In genomic region chr3L:6220187-6220586, dm6 we compare ENCODE assay signal across 1 fruit fly cellular context.
TF ChIP-seq lines count a peak whose summit lies in the region.

Gene CG33946, plus strand, starts transcription at chr3L:6220578.

TF ChIP-seq in whole organism, embryonic, 481 proteins besides CTCF, POLR2A, EP300 and RAD21 (continued from another document and continues in another):
- TF ChIP-seq tin (GFP tag; optimal IDR thresholded peaks at IDR 0.05; lab: Kevin White, UChicago) (no peak), nom (GFP tag; optimal IDR thresholded peaks at IDR 0.05; lab: Kevin White, UChicago) (no peak), Antp (GFP tag; optimal IDR thresholded peaks at IDR 0.05; lab: Kevin White, UChicago) (peak; percentile 8), oc (tag; optimal IDR thresholded peaks at IDR 0.05; lab: Kevin White, UChicago) (no peak), CG8089 (GFP tag; optimal IDR thresholded peaks at IDR 0.05; lab: Kevin White, UChicago) (peak; percentile 0), peb (GFP tag; IDR thresholded peaks at IDR 0.05; lab: Robert Waterston, UW) (0 out of 2 replicates have a peak, but pooled peaks have one; percentile 8), CG6683 (GFP tag; optimal IDR thresholded peaks at IDR 0.05; lab: Kevin White, UChicago) (no peak), CG3847 (GFP tag; IDR thresholded peaks at IDR 0.05; lab: Robert Waterston, UW) (no peak), CG1024 (GFP tag; IDR thresholded peaks at IDR 0.05; lab: Robert Waterston, UW) (no peak), CG2202 (tag; optimal IDR thresholded peaks at IDR 0.05; lab: Kevin White, UChicago) (no peak), hbn (GFP tag; IDR thresholded peaks at IDR 0.05; lab: Robert Waterston, UW; ENCODE audit: partially characterized antibody) (no peak), lola (GFP tag; optimal IDR thresholded peaks at IDR 0.05; lab: Kevin White, UChicago) (peak in 1 of 3 experiments; percentile 13), NfI (GFP tag; optimal IDR thresholded peaks at IDR 0.05; lab: Kevin White, UChicago) (peak; percentile 21), Hmx (GFP tag; optimal IDR thresholded peaks at IDR 0.05; lab: Kevin White, UChicago) (no peak), B-H2 (GFP tag; optimal IDR thresholded peaks at IDR 0.05; lab: Kevin White, UChicago) (no peak), ase (GFP tag; IDR thresholded peaks at IDR 0.05; lab: Robert Waterston, UW) (no peak), lmd (GFP tag; IDR thresholded peaks at IDR 0.05; lab: Robert Waterston, UW) (peak; percentile 61), onecut (GFP tag; IDR thresholded peaks at IDR 0.05; lab: Robert Waterston, UW) (no peak), gfzf (GFP tag; optimal IDR thresholded peaks at IDR 0.05; lab: Kevin White, UChicago) (no peak), CG10366 (GFP tag; IDR thresholded peaks at IDR 0.05; lab: Robert Waterston, UW) (no peak), CG4854 (GFP tag; optimal IDR thresholded peaks at IDR 0.05; lab: Kevin White, UChicago) (no peak), CG31365 (tag; optimal IDR thresholded peaks at IDR 0.05; lab: Kevin White, UChicago) (no peak), CG12104 (GFP tag; optimal IDR thresholded peaks at IDR 0.05; lab: Kevin White, UChicago) (no peak), CG12299 (tag; optimal IDR thresholded peaks at IDR 0.05; lab: Kevin White, UChicago) (no peak), row (GFP tag; IDR thresholded peaks at IDR 0.05; lab: Robert Waterston, UW) (peak; percentile 53), CG7271 (tag; optimal IDR thresholded peaks at IDR 0.05; lab: Kevin White, UChicago) (no peak), bigmax (GFP tag; optimal IDR thresholded peaks at IDR 0.05; lab: Kevin White, UChicago) (no peak), CG34422 (GFP tag; IDR thresholded peaks at IDR 0.05; lab: Robert Waterston, UW) (peak; percentile 35; the same call in 1 of the 3 replicates), CG8765 (GFP tag; IDR thresholded peaks at IDR 0.05; lab: Robert Waterston, UW) (peak; percentile 46; the same call in 1 of the 2 replicates), Camta (GFP tag; optimal IDR thresholded peaks at IDR 0.05; lab: Kevin White, UChicago) (no peak), CG12219 (GFP tag; optimal IDR thresholded peaks at IDR 0.05; lab: Kevin White, UChicago) (no peak), corto (GFP tag; optimal IDR thresholded peaks at IDR 0.05; lab: Kevin White, UChicago) (no peak), Drgx (GFP tag; IDR thresholded peaks at IDR 0.05; lab: Robert Waterston, UW) (peak; percentile 81), her (GFP tag; optimal IDR thresholded peaks at IDR 0.05; lab: Kevin White, UChicago) (no peak), slp2 (GFP tag; optimal IDR thresholded peaks at IDR 0.05; lab: Kevin White, UChicago) (no peak), Atf-2 (GFP tag; optimal IDR thresholded peaks at IDR 0.05; lab: Kevin White, UChicago) (peak; percentile 30), CG15514 (GFP tag; optimal IDR thresholded peaks at IDR 0.05; lab: Kevin White, UChicago) (no peak), crol (GFP tag; IDR thresholded peaks at IDR 0.05; lab: Robert Waterston, UW) (no peak), CG32772 (GFP tag; IDR thresholded peaks at IDR 0.05; lab: Robert Waterston, UW) (peak; percentile 26; the same call in 1 of the 2 replicates), unc-4 (GFP tag; IDR thresholded peaks at IDR 0.05; lab: Robert Waterston, UW; ENCODE audit: partially characterized antibody) (no peak), CG10267 (tag; optimal IDR thresholded peaks at IDR 0.05; lab: Kevin White, UChicago) (no peak), da (GFP tag; optimal IDR thresholded peaks at IDR 0.05; lab: Kevin White, UChicago) (no peak), gro (GFP tag; optimal IDR thresholded peaks at IDR 0.05; lab: Kevin White, UChicago) (no peak), gcm2 (GFP tag; optimal IDR thresholded peaks at IDR 0.05; lab: Kevin White, UChicago) (no peak), Deaf1 (tag; optimal IDR thresholded peaks at IDR 0.05; lab: Kevin White, UChicago) (no peak), pum (GFP tag; optimal IDR thresholded peaks at IDR 0.05; lab: Kevin White, UChicago) (peak; percentile 6), CG12769 (tag; optimal IDR thresholded peaks at IDR 0.05; lab: Kevin White, UChicago) (no peak), PHDP (tag; optimal IDR thresholded peaks at IDR 0.05; lab: Kevin White, UChicago) (no peak), CG3065 (GFP tag; optimal IDR thresholded peaks at IDR 0.05; lab: Kevin White, UChicago) (no peak), GATAe (GFP tag; conservative IDR thresholded peaks at IDR 0.05; lab: Robert Waterston, UW) (no peak), CG1529 (GFP tag; optimal IDR thresholded peaks at IDR 0.05; lab: Kevin White, UChicago) (no peak), CG4282 (GFP tag; optimal IDR thresholded peaks at IDR 0.05; lab: Kevin White, UChicago) (no peak), Atf3 (GFP tag; optimal IDR thresholded peaks at IDR 0.05; lab: Kevin White, UChicago) (no peak), tap (tag; optimal IDR thresholded peaks at IDR 0.05; lab: Kevin White, UChicago) (no peak), Bteb2 (GFP tag; optimal IDR thresholded peaks at IDR 0.05; lab: Kevin White, UChicago) (no peak), emc (GFP tag; optimal IDR thresholded peaks at IDR 0.05; lab: Kevin White, UChicago) (no peak), mirr (GFP tag; optimal IDR thresholded peaks at IDR 0.05; lab: Kevin White, UChicago) (no peak), CG13424 (tag; optimal IDR thresholded peaks at IDR 0.05; lab: Kevin White, UChicago) (no peak), bowl (GFP tag; IDR thresholded peaks at IDR 0.05; lab: Robert Waterston, UW) (no peak), pros (GFP tag; optimal IDR thresholded peaks at IDR 0.05; lab: Kevin White, UChicago) (no peak), wdn (GFP tag; IDR thresholded peaks at IDR 0.05; lab: Robert Waterston, UW) (peak; percentile 9; the same call in 1 of the 2 replicates), CG6854 (GFP tag; optimal IDR thresholded peaks at IDR 0.05; lab: Kevin White, UChicago) (no peak), E2f2 (GFP tag; IDR thresholded peaks at IDR 0.05; lab: Robert Waterston, UW) (no peak), dati (GFP tag; IDR thresholded peaks at IDR 0.05; lab: Robert Waterston, UW) (no peak), CG13775 (GFP tag; optimal IDR thresholded peaks at IDR 0.05; lab: Kevin White, UChicago) (peak; percentile 33), CG2712 (tag; optimal IDR thresholded peaks at IDR 0.05; lab: Kevin White, UChicago) (peak; percentile 23), vfl (GFP tag; optimal IDR thresholded peaks at IDR 0.05; lab: Kevin White, UChicago) (no peak), fu2 (GFP tag; optimal IDR thresholded peaks at IDR 0.05; lab: Kevin White, UChicago) (no peak), Fer2 (tag; optimal IDR thresholded peaks at IDR 0.05; lab: Kevin White, UChicago) (no peak), CkIIα-i1 (GFP tag; IDR thresholded peaks at IDR 0.05; lab: Robert Waterston, UW) (no peak), usp (GFP tag; optimal IDR thresholded peaks at IDR 0.05; lab: Kevin White, UChicago) (no peak), Sry-β (GFP tag; optimal IDR thresholded peaks at IDR 0.05; lab: Kevin White, UChicago) (no peak), CG4328 (GFP tag; optimal IDR thresholded peaks at IDR 0.05; lab: Kevin White, UChicago) (no peak), Dip3 (GFP tag; optimal IDR thresholded peaks at IDR 0.05; lab: Kevin White, UChicago) (no peak), dm (GFP tag; optimal IDR thresholded peaks at IDR 0.05; lab: Kevin White, UChicago) (no peak), CG4404 (GFP tag; IDR thresholded peaks at IDR 0.05; lab: Robert Waterston, UW) (peak; percentile 54), so (GFP tag; IDR thresholded peaks at IDR 0.05; lab: Robert Waterston, UW) (no peak), Max (GFP tag; optimal IDR thresholded peaks at IDR 0.05; lab: Kevin White, UChicago) (no peak), HLH54F (GFP tag; optimal IDR thresholded peaks at IDR 0.05; lab: Kevin White, UChicago) (peak; percentile 4), D19A (tag; optimal IDR thresholded peaks at IDR 0.05; lab: Kevin White, UChicago) (no peak), CG17361 (GFP tag; IDR thresholded peaks at IDR 0.05; lab: Robert Waterston, UW) (0 out of 3 replicates have a peak, but pooled peaks have one; percentile 22), Nf-YC (tag; optimal IDR thresholded peaks at IDR 0.05; lab: Kevin White, UChicago) (no peak), Bgb (GFP tag; IDR thresholded peaks at IDR 0.05; lab: Robert Waterston, UW; ENCODE audit: partially characterized antibody) (no peak), CG6272 (GFP tag; IDR thresholded peaks at IDR 0.05; lab: Robert Waterston, UW) (no peak), YL-1 (GFP tag; optimal IDR thresholded peaks at IDR 0.05; lab: Kevin White, UChicago) (no peak), CG14860 (GFP tag; IDR thresholded peaks at IDR 0.05; lab: Robert Waterston, UW; ENCODE audit: partially characterized antibody) (no peak), CG1602 (GFP tag; optimal IDR thresholded peaks at IDR 0.05; lab: Kevin White, UChicago) (peak; percentile 25), Six4 (GFP tag; optimal IDR thresholded peaks at IDR 0.05; lab: Kevin White, UChicago) (no peak), CG16779 (GFP tag; IDR thresholded peaks at IDR 0.05; lab: Robert Waterston, UW) (no peak), Fer3 (tag; optimal IDR thresholded peaks at IDR 0.05; lab: Kevin White, UChicago) (no peak), danr (GFP tag; IDR thresholded peaks at IDR 0.05; lab: Robert Waterston, UW) (0 out of 2 replicates have a peak, but pooled peaks have one; percentile 15), CG2889 (GFP tag; IDR thresholded peaks at IDR 0.05; lab: Robert Waterston, UW) (no peak), seq (GFP tag; IDR thresholded peaks at IDR 0.05; lab: Robert Waterston, UW) (0 out of 2 replicates have a peak, but pooled peaks have one; percentile 10), twi (tag; optimal IDR thresholded peaks at IDR 0.05; lab: Kevin White, UChicago) (no peak), Dll (GFP tag; IDR thresholded peaks at IDR 0.05; lab: Robert Waterston, UW; ENCODE audit: partially characterized antibody) (no peak), CG1792 (GFP tag; optimal IDR thresholded peaks at IDR 0.05; lab: Kevin White, UChicago) (no peak), CG7839 (tag; optimal IDR thresholded peaks at IDR 0.05; lab: Kevin White, UChicago) (no peak), sd (tag; optimal IDR thresholded peaks at IDR 0.05; lab: Kevin White, UChicago) (no peak), cwo (GFP tag; optimal IDR thresholded peaks at IDR 0.05; lab: Kevin White, UChicago) (no peak), abd-A (tag; optimal IDR thresholded peaks at IDR 0.05; lab: Kevin White, UChicago) (no peak), CG13123 (GFP tag; optimal IDR thresholded peaks at IDR 0.05; lab: Kevin White, UChicago) (no peak), Myb (GFP tag; optimal IDR thresholded peaks at IDR 0.05; lab: Kevin White, UChicago) (no peak), D (optimal IDR thresholded peaks at IDR 0.05; lab: Kevin White, UChicago) (no peak), D (GFP tag; optimal IDR thresholded peaks at IDR 0.05; lab: Kevin White, UChicago) (no peak), grau (tag; optimal IDR thresholded peaks at IDR 0.05; lab: Kevin White, UChicago) (no peak), Sox100B (GFP tag; optimal IDR thresholded peaks at IDR 0.05; lab: Kevin White, UChicago) (no peak), ara (GFP tag; IDR thresholded peaks at IDR 0.05; lab: Robert Waterston, UW) (peak; percentile 42; the same call in 1 of the 2 replicates), CG11723 (GFP tag; optimal IDR thresholded peaks at IDR 0.05; lab: Kevin White, UChicago) (no peak), hb (GFP tag; IDR thresholded peaks at IDR 0.05; lab: Robert Waterston, UW; ENCODE audit: partially characterized antibody) (no peak), chm (GFP tag; IDR thresholded peaks at IDR 0.05; lab: Robert Waterston, UW) (0 out of 2 replicates have a peak, but pooled peaks have one; percentile 23), dan (GFP tag; IDR thresholded peaks at IDR 0.05; lab: Robert Waterston, UW) (no peak), CG18599 (GFP tag; optimal IDR thresholded peaks at IDR 0.05; lab: Kevin White, UChicago) (no peak), sim (GFP tag; IDR thresholded peaks at IDR 0.05; lab: Robert Waterston, UW) (no peak), CoRest (tag; optimal IDR thresholded peaks at IDR 0.05; lab: Kevin White, UChicago) (no peak), gt (GFP tag; IDR thresholded peaks at IDR 0.05; lab: Robert Waterston, UW) (no peak), esg (GFP tag; conservative IDR thresholded peaks at IDR 0.05; lab: Robert Waterston, UW) (peak; percentile 54), Doc2 (GFP tag; IDR thresholded peaks at IDR 0.05; lab: Robert Waterston, UW) (no peak), zen2 (GFP tag; IDR thresholded peaks at IDR 0.05; lab: Robert Waterston, UW; ENCODE audit: partially characterized antibody) (no peak), Sry-δ (GFP tag; optimal IDR thresholded peaks at IDR 0.05; lab: Kevin White, UChicago) (no peak), pho (GFP tag; optimal IDR thresholded peaks at IDR 0.05; lab: Kevin White, UChicago) (no peak), bsh (GFP tag; optimal IDR thresholded peaks at IDR 0.05; lab: Kevin White, UChicago) (peak in 1 of 2 experiments; percentile 47), ac (GFP tag; optimal IDR thresholded peaks at IDR 0.05; lab: Kevin White, UChicago) (no peak), Hr51 (GFP tag; optimal IDR thresholded peaks at IDR 0.05; lab: Kevin White, UChicago) (no peak), BEAF-32 (GFP tag; optimal IDR thresholded peaks at IDR 0.05; lab: Kevin White, UChicago) (no peak), Neu2 (GFP tag; optimal IDR thresholded peaks at IDR 0.05; lab: Kevin White, UChicago; ENCODE audit: borderline replicate concordance) (no peak), bab2 (GFP tag; optimal IDR thresholded peaks at IDR 0.05; lab: Kevin White, UChicago) (no peak), CG8478 (optimal IDR thresholded peaks at IDR 0.05; lab: Kevin White, UChicago) (no peak), trh (GFP tag; optimal IDR thresholded peaks at IDR 0.05; lab: Kevin White, UChicago) (peak; percentile 28), ap (GFP tag; IDR thresholded peaks at IDR 0.05; lab: Robert Waterston, UW) (no peak), CG14667 (GFP tag; IDR thresholded peaks at IDR 0.05; lab: Robert Waterston, UW) (0 out of 2 replicates have a peak, but pooled peaks have one; percentile 5), eyg (GFP tag; optimal IDR thresholded peaks at IDR 0.05; lab: Kevin White, UChicago) (no peak), h (optimal IDR thresholded peaks at IDR 0.05; lab: Kevin White, UChicago) (no peak), hth (optimal IDR thresholded peaks at IDR 0.05; lab: Kevin White, UChicago) (no peak), CG11456 (GFP tag; IDR thresholded peaks at IDR 0.05; lab: Robert Waterston, UW) (peak; percentile 61; the same call in 1 of the 3 replicates), jigr1 (GFP tag; IDR thresholded peaks at IDR 0.05; lab: Robert Waterston, UW) (no peak), sna (GFP tag; IDR thresholded peaks at IDR 0.05; lab: Robert Waterston, UW; ENCODE audit: partially characterized antibody) (no peak)
